Worm (Caenorhabditis elegans) whole organism, mixed stage, embryonic: ENCODE data around the gene ZK1128.7.

Experiments used
- M03D4.4 ChIP-seq: sonication (generic microtip); optimal IDR thresholded peaks from 2 replicates; lab custom pipeline; 2017; ENCODE audit warnings: mild to moderate bottlenecking, missing genetic modification characterization, missing compliant biosample characterization
- blmp-1 ChIP-seq: fragments of 150-350 bp; optimal IDR thresholded peaks from 2 replicates; lab custom pipeline; 2014; ENCODE audit warnings: missing biosample characterization, missing genetic modification characterization
- elt-1 ChIP-seq: sonication (generic microtip); optimal IDR thresholded peaks from 2 replicates; lab custom pipeline; 2017; ENCODE audit warnings: missing genetic modification characterization, mild to moderate bottlenecking, missing compliant biosample characterization, antibody characterized with exemption, moderate library complexity, borderline replicate concordance; ENCODE audit not compliant: insufficient read depth
- elt-3 ChIP-seq: fragments of 150-350 bp; optimal IDR thresholded peaks from 2 replicates; lab custom pipeline; 2014; ENCODE audit warnings: missing biosample characterization, missing genetic modification characterization
- lin-32 ChIP-seq: fragments of 200-800 bp; sonication (Bioruptor generic); optimal IDR thresholded peaks from 2 replicates; lab custom pipeline; 2018; ENCODE audit warnings: mild to moderate bottlenecking, missing genetic modification characterization, missing compliant biosample characterization
- lsy-2 ChIP-seq: fragments of 150-350 bp; optimal IDR thresholded peaks from 2 replicates; lab custom pipeline; 2014; ENCODE audit warnings: missing biosample characterization, missing genetic modification characterization
- nhr-12 ChIP-seq: fragments of 150-350 bp; optimal IDR thresholded peaks from 2 replicates; lab custom pipeline; 2014; ENCODE audit warnings: missing biosample characterization, missing genetic modification characterization
- nhr-28 ChIP-seq: fragments of 150-350 bp; optimal IDR thresholded peaks from 2 replicates; lab custom pipeline; 2014; ENCODE audit warnings: missing biosample characterization, missing genetic modification characterization
- nhr-76 ChIP-seq: sonication (generic microtip); optimal IDR thresholded peaks from 2 replicates; lab custom pipeline; 2017; ENCODE audit warnings: missing biosample characterization, missing genetic modification characterization
- sem-2 ChIP-seq: fragments of 200-800 bp; sonication (Bioruptor generic); optimal IDR thresholded peaks from 2 replicates; lab custom pipeline; 2018; ENCODE audit warnings: mild to moderate bottlenecking, missing genetic modification characterization, missing compliant biosample characterization
- snpc-4 ChIP-seq: fragments of 150-350 bp; optimal IDR thresholded peaks from 2 replicates; lab custom pipeline; 2014; ENCODE audit warnings: missing biosample characterization, missing genetic modification characterization
- unc-39 ChIP-seq: fragments of 150-350 bp; optimal IDR thresholded peaks from 2 replicates; lab custom pipeline; 2014; ENCODE audit warnings: missing biosample characterization, missing genetic modification characterization
- unc-62 ChIP-seq: fragments of 150-350 bp; optimal IDR thresholded peaks from 2 replicates; lab custom pipeline; 2014; ENCODE audit warnings: missing biosample characterization, missing genetic modification reagents, missing genetic modification characterization
- ztf-11 ChIP-seq: fragments of 150-350 bp; optimal IDR thresholded peaks from 2 replicates; lab custom pipeline; 2014; ENCODE audit warnings: missing biosample characterization, missing genetic modification characterization

- TF ChIP-seq ztf-11 (tag; lab: Kevin White, UChicago): no peak
- no peak for TF ChIP-seq unc-39 (tag; lab: Kevin White, UChicago)
- TF ChIP-seq lin-32 (GFP tag; lab: Kevin White, UChicago): no peak
- peak; percentile 29 for TF ChIP-seq elt-1 (tag; lab: Kevin White, UChicago)
- no peak for TF ChIP-seq nhr-28 (tag; lab: Kevin White, UChicago)
- no peak for TF ChIP-seq blmp-1
- no peak for TF ChIP-seq snpc-4 (tag; lab: Kevin White, UChicago)
- no peak for TF ChIP-seq nhr-12 (tag; lab: Kevin White, UChicago)
- no peak for TF ChIP-seq sem-2
- TF ChIP-seq unc-62 (GFP tag; lab: Kevin White, UChicago): no peak
- no peak for TF ChIP-seq M03D4.4 (tag; lab: Kevin White, UChicago)
- no peak for TF ChIP-seq lsy-2
- TF ChIP-seq nhr-76 (tag; lab: Kevin White, UChicago): no peak
- no peak for TF ChIP-seq elt-3 (tag; lab: Kevin White, UChicago)
Measured at ce11 chrIII:10136778-10137177, at the start of gene ZK1128.7.
